Worm (Caenorhabditis elegans) whole organism, L3 larva: ENCODE measurements around the gene C18H9.6.
A peak's percentile ranks its signal among the peaks of the same experiment; 100 is the strongest.

Experiments used
- R02D3.7 ChIP-seq: fragments of 150-350 bp; optimal IDR thresholded peaks from 2 replicates; lab custom pipeline; 2014; ENCODE audit warnings: missing biosample characterization, missing genetic modification characterization
- ZK546.5 ChIP-seq: sonication (generic microtip); optimal IDR thresholded peaks from 2 replicates; lab custom pipeline; 2017; ENCODE audit warnings: missing biosample characterization, missing genetic modification characterization
- aly-2 ChIP-seq: fragments of 150-350 bp; optimal IDR thresholded peaks from 2 replicates; lab custom pipeline; 2014; ENCODE audit warnings: missing biosample characterization, missing genetic modification characterization
- ama-1 ChIP-seq: fragments of 150-350 bp; optimal IDR thresholded peaks from 2 replicates; lab custom pipeline; 2018
- ceh-16 ChIP-seq: sonication (generic microtip); optimal IDR thresholded peaks from 2 replicates; lab custom pipeline; 2017; ENCODE audit warnings: missing biosample characterization, missing genetic modification characterization
- ceh-28 ChIP-seq: fragments of 150-350 bp; optimal IDR thresholded peaks from 2 replicates; lab custom pipeline; 2014; ENCODE audit warnings: missing biosample characterization, missing genetic modification reagents, missing genetic modification characterization
- ceh-82 ChIP-seq: fragments of 150-350 bp; optimal IDR thresholded peaks from 2 replicates; lab custom pipeline; 2014; ENCODE audit warnings: missing biosample characterization, missing genetic modification characterization
- ceh-9 ChIP-seq: sonication (generic microtip); optimal IDR thresholded peaks from 2 replicates; lab custom pipeline; 2018; ENCODE audit warnings: missing biosample characterization, missing genetic modification characterization
- egl-27 ChIP-seq: sonication (generic microtip); optimal IDR thresholded peaks from 4 replicates; lab custom pipeline; 2017; ENCODE audit warnings: missing biosample characterization, missing genetic modification reagents, missing genetic modification characterization
- egl-5 ChIP-seq: fragments of 150-350 bp; optimal IDR thresholded peaks from 2 replicates; lab custom pipeline; 2017; ENCODE audit warnings: missing biosample characterization, missing genetic modification reagents, missing genetic modification characterization, inconsistent platforms
- elt-1 ChIP-seq: fragments of 150-350 bp; optimal IDR thresholded peaks from 2 replicates; lab custom pipeline; 2014; ENCODE audit warnings: missing biosample characterization, missing genetic modification characterization
- elt-2 ChIP-seq: sonication (generic microtip); optimal IDR thresholded peaks from 2 replicates; lab custom pipeline; 2016; ENCODE audit warnings: missing genetic modification reagents, mild to moderate bottlenecking, missing genetic modification characterization, missing compliant biosample characterization
- elt-3 ChIP-seq, 3 experiments: fragments of 150-350 bp in 1 of 3; sonication (generic microtip) in 2 of 3; optimal IDR thresholded peaks; 2 replicates in 2 of 3; 4 replicates in 1 of 3; lab custom pipeline; 2014 to 2017; ENCODE audit warnings: missing biosample characterization in 3 of 3, missing genetic modification characterization in 3 of 3
- eor-1 ChIP-seq, 2 experiments: fragments of 150-350 bp; optimal IDR thresholded peaks; 2 replicates each; lab custom pipeline; 2014 to 2018; ENCODE audit warnings: missing biosample characterization in 2 of 2, missing genetic modification characterization in 2 of 2
- fkh-10 ChIP-seq: sonication (generic microtip); optimal IDR thresholded peaks from 2 replicates; lab custom pipeline; 2017; ENCODE audit warnings: missing biosample characterization, missing genetic modification reagents, missing genetic modification characterization
- fkh-2 ChIP-seq: fragments of 150-350 bp; optimal IDR thresholded peaks from 2 replicates; lab custom pipeline; 2014; ENCODE audit warnings: missing biosample characterization, missing genetic modification reagents, missing genetic modification characterization
- fos-1 ChIP-seq: fragments of 150-350 bp; optimal IDR thresholded peaks from 2 replicates; lab custom pipeline; 2014; ENCODE audit warnings: missing biosample characterization, missing genetic modification characterization
- hmg-11 ChIP-seq: sonication (generic microtip); optimal IDR thresholded peaks from 2 replicates; lab custom pipeline; 2016; ENCODE audit warnings: missing genetic modification characterization, missing compliant biosample characterization
- jun-1 ChIP-seq: fragments of 150-350 bp; optimal IDR thresholded peaks from 2 replicates; lab custom pipeline; 2014; ENCODE audit warnings: missing biosample characterization, missing genetic modification reagents, missing genetic modification characterization
- lin-15B ChIP-seq: fragments of 150-350 bp; optimal IDR thresholded peaks from 2 replicates; lab custom pipeline; 2014; ENCODE audit warnings: missing biosample characterization, missing genetic modification characterization
- lin-39 ChIP-seq: fragments of 150-350 bp; optimal IDR thresholded peaks from 2 replicates; lab custom pipeline; 2018; ENCODE audit warnings: missing biosample characterization, missing genetic modification reagents, missing genetic modification characterization
- lsy-12 ChIP-seq: sonication (generic microtip); optimal IDR thresholded peaks from 2 replicates; lab custom pipeline; 2016; ENCODE audit warnings: mild to moderate bottlenecking, missing genetic modification characterization, missing compliant biosample characterization
- mdl-1 ChIP-seq: fragments of 150-350 bp; optimal IDR thresholded peaks from 2 replicates; lab custom pipeline; 2014; ENCODE audit warnings: missing biosample characterization, missing genetic modification characterization
- nfya-1 ChIP-seq: sonication (generic microtip); optimal IDR thresholded peaks from 2 replicates; lab custom pipeline; 2017; ENCODE audit warnings: missing genetic modification characterization, mild to moderate bottlenecking, missing compliant biosample characterization, antibody characterized with exemption, moderate library complexity; ENCODE audit not compliant: insufficient read depth
- nhr-11 ChIP-seq: fragments of 150-350 bp; optimal IDR thresholded peaks from 2 replicates; lab custom pipeline; 2014; ENCODE audit warnings: missing biosample characterization, missing genetic modification characterization
- nhr-12 ChIP-seq: fragments of 150-350 bp; optimal IDR thresholded peaks from 2 replicates; lab custom pipeline; 2014; ENCODE audit warnings: missing biosample characterization, missing genetic modification characterization
- nhr-23 ChIP-seq: fragments of 150-350 bp; optimal IDR thresholded peaks from 2 replicates; lab custom pipeline; 2014; ENCODE audit warnings: missing biosample characterization, missing genetic modification reagents, missing genetic modification characterization
- nhr-237 ChIP-seq: fragments of 150-350 bp; optimal IDR thresholded peaks from 2 replicates; lab custom pipeline; 2014; ENCODE audit warnings: missing biosample characterization, missing genetic modification characterization
- nhr-25 ChIP-seq: sonication (generic microtip); optimal IDR thresholded peaks from 2 replicates; lab custom pipeline; 2017; ENCODE audit warnings: missing biosample characterization, missing genetic modification characterization
- nhr-28 ChIP-seq: fragments of 150-350 bp; optimal IDR thresholded peaks from 2 replicates; lab custom pipeline; 2014; ENCODE audit warnings: missing biosample characterization, missing genetic modification characterization
- nhr-43 ChIP-seq: sonication (generic microtip); optimal IDR thresholded peaks from 2 replicates; lab custom pipeline; 2016; ENCODE audit warnings: mild to moderate bottlenecking, missing genetic modification characterization, missing compliant biosample characterization; ENCODE audit not compliant: poor library complexity, severe bottlenecking
- nhr-67 ChIP-seq: fragments of 150-350 bp; optimal IDR thresholded peaks from 2 replicates; lab custom pipeline; 2014; ENCODE audit warnings: missing biosample characterization, missing genetic modification characterization
- nhr-76 ChIP-seq: fragments of 150-350 bp; sonication (generic microtip); optimal IDR thresholded peaks from 5 replicates; lab custom pipeline; 2014; ENCODE audit warnings: missing biosample characterization, missing genetic modification characterization
- pha-4 ChIP-seq: fragments of 150-350 bp; optimal IDR thresholded peaks from 2 replicates; lab custom pipeline; 2014; ENCODE audit warnings: missing biosample characterization, missing genetic modification reagents, missing genetic modification characterization
- pqm-1 ChIP-seq: fragments of 150-350 bp; optimal IDR thresholded peaks from 2 replicates; lab custom pipeline; 2017; ENCODE audit warnings: missing biosample characterization, missing genetic modification characterization, inconsistent platforms
- sea-2 ChIP-seq: fragments of 150-350 bp; sonication (generic microtip); optimal IDR thresholded peaks from 4 replicates; lab custom pipeline; 2014; ENCODE audit warnings: missing biosample characterization, missing genetic modification reagents, missing genetic modification characterization
- skn-1 ChIP-seq: fragments of 150-350 bp; optimal IDR thresholded peaks from 2 replicates; lab custom pipeline; 2014; ENCODE audit warnings: missing biosample characterization, missing genetic modification characterization
- snpc-4 ChIP-seq: fragments of 150-350 bp; optimal IDR thresholded peaks from 2 replicates; lab custom pipeline; 2014; ENCODE audit warnings: missing biosample characterization, missing genetic modification characterization
- tbx-2 ChIP-seq: sonication (generic microtip); optimal IDR thresholded peaks from 2 replicates; lab custom pipeline; 2016; ENCODE audit warnings: mild to moderate bottlenecking, missing genetic modification characterization, missing compliant biosample characterization
- unc-62 ChIP-seq: fragments of 150-350 bp; sonication (generic microtip); optimal IDR thresholded peaks from 4 replicates; lab custom pipeline; 2014; ENCODE audit warnings: missing biosample characterization, missing genetic modification reagents, missing genetic modification characterization
- ztf-11 ChIP-seq: fragments of 150-350 bp; optimal IDR thresholded peaks from 2 replicates; lab custom pipeline; 2014; ENCODE audit warnings: missing biosample characterization, missing genetic modification characterization
- ztf-4 ChIP-seq: fragments of 150-350 bp; optimal IDR thresholded peaks from 2 replicates; lab custom pipeline; 2014; ENCODE audit warnings: missing biosample characterization, missing genetic modification characterization

Gene C18H9.6

DNA sequence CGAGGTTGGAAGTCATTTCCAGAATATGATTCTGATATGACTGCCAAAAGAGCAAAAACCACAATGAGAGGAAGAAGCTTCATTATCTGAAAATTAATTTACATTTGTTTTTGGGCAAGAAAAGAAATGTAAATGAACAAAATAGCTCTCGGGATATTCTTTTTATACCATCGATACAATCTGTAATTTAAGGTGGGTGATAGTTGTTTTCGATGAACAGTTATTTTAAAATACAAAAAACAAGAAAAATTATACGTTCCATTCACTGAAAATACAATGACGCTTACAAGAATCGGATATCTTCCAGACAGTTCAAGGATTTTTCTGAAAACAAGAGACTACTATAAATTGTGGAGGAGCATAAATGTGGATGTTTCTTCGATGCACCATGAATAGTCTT lies 43.2 kb upstream of the C18H9.6 start, which contains the start of gene ins-15:
ins-15 (minus strand) TSS at position 101 of the 400 bp plus-strand sequence.
- TF ChIP-seq ztf-11 (tag; lab: Kevin White, UChicago) (no peak), eor-1 (tag; optimal IDR thresholded peaks at IDR 0.05; lab: Kevin White, UChicago) (no peak), nhr-23 (tag; lab: Kevin White, UChicago) (no peak), egl-5 (tag; lab: Kevin White, UChicago) (no peak), ceh-9 (tag; lab: Kevin White, UChicago) (no peak), sea-2 (GFP tag; lab: Kevin White, UChicago) (no peak), snpc-4 (tag; lab: Kevin White, UChicago) (no peak), tbx-2 (tag; lab: Kevin White, UChicago) (no peak), unc-62 (GFP tag; lab: Kevin White, UChicago) (no peak)

DNA sequence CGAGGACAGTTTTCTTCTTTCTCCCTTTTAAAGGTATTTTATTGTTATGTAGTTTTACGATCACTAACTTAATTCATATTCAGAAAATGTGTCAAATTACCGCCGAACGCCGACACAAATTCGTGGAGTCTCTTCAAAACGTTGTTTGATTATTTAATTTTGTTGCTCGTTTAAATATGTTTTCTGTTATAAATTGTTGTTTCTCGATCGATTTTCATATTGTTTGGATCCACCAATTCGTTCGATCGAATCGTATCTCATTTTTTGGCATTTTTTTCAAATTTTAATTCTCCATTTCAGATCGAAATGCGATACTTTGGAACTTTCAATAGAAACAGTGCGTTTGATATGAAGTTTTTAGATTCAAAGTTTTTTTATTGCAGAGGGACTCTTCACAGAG lies 41.2 kb upstream of the C18H9.6 start, which contains the start of gene F41G3.6:
F41G3.6 (plus strand) TSS at position 301 of the 400 bp plus-strand sequence.
- no peak for TF ChIP-seq hmg-11 (tag; lab: Kevin White, UChicago)
- no peak for TF ChIP-seq ama-1 (lab: Kevin White, UChicago)
- TF ChIP-seq ceh-9 (tag; lab: Kevin White, UChicago), result no peak

DNA sequence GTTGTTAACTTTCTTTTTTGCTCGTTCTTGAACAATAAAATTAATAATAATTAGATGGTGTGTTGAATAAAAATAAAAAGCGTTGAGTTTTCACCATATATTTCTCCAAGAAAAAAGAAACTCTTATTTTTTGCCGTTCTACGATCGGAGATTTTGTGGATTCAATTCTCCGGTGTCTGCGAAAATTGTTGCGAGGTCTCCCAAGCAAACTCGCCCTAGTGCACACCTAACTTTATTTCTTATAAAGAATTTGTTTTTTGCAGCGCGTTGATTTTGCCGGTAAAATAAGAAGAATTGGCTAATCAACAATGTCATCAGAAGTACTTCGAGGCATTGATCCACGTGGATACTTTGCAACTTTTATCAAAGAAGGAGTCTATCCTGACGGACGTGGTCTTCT lies 40.0 kb upstream of the C18H9.6 start, which contains the start of gene exos-8:
exos-8 (plus strand) TSS at position 264 of the 400 bp plus-strand sequence.
- TF ChIP-seq mdl-1 (tag; lab: Kevin White, UChicago) (no peak), unc-62 (GFP tag; lab: Kevin White, UChicago) (no peak), nhr-23 (tag; lab: Kevin White, UChicago) (peak; percentile 50), fos-1 (tag; lab: Kevin White, UChicago) (no peak), nhr-76 (no peak), ceh-28 (tag; lab: Kevin White, UChicago) (no peak), ama-1 (lab: Kevin White, UChicago) (no peak), fkh-10 (GFP tag; lab: Kevin White, UChicago) (no peak), eor-1 (tag; optimal IDR thresholded peaks at IDR 0.05; lab: Kevin White, UChicago) (no peak), pqm-1 (tag; lab: Kevin White, UChicago) (peak; percentile 49), nhr-11 (tag; lab: Kevin White, UChicago) (no peak), nhr-67 (tag; lab: Kevin White, UChicago) (no peak), elt-3 (tag; optimal IDR thresholded peaks at IDR 0.05; lab: Kevin White, UChicago) (no peak), lin-39 (tag; lab: Kevin White, UChicago) (no peak), nhr-237 (tag; lab: Kevin White, UChicago) (no peak), nhr-25 (tag; lab: Kevin White, UChicago) (peak; percentile 40), aly-2 (no peak), ztf-4 (no peak), nfya-1 (tag; lab: Kevin White, UChicago) (peak; percentile 65), lsy-12 (tag; lab: Kevin White, UChicago) (no peak), fkh-2 (no peak), nhr-43 (peak; percentile 54), ceh-82 (tag; lab: Kevin White, UChicago) (no peak), nhr-12 (tag; lab: Kevin White, UChicago) (no peak), R02D3.7 (tag; lab: Kevin White, UChicago) (peak; percentile 12), elt-1 (tag; lab: Kevin White, UChicago) (no peak), egl-27 (no peak), elt-2 (peak; percentile 37), skn-1 (no peak), nhr-28 (tag; lab: Kevin White, UChicago) (no peak), hmg-11 (tag; lab: Kevin White, UChicago) (no peak), sea-2 (GFP tag; lab: Kevin White, UChicago) (no peak), jun-1 (tag; lab: Kevin White, UChicago) (no peak), egl-5 (tag; lab: Kevin White, UChicago) (peak; percentile 61), ceh-9 (tag; lab: Kevin White, UChicago) (no peak), lin-15B (peak; percentile 83), ceh-16 (tag; lab: Kevin White, UChicago) (no peak), snpc-4 (tag; lab: Kevin White, UChicago) (no peak), ZK546.5 (no peak), pha-4 (tag; lab: Kevin White, UChicago) (peak; percentile 80), ztf-11 (tag; lab: Kevin White, UChicago) (no peak)
